Fruit fly (Drosophila melanogaster) whole organism: ENCODE measurements around the gene CG12589.

Experiments used
- Dll ChIP-seq: fragments of >200 bp; optimal IDR thresholded peaks from 2 replicates; lab custom pipeline; 2017
- pan ChIP-seq: fragments of >200 bp; optimal IDR thresholded peaks from 2 replicates; lab custom pipeline; 2017
- usp ChIP-seq: fragments of >200 bp; optimal IDR thresholded peaks from 2 replicates; lab custom pipeline; 2017; ENCODE audit warnings: missing biosample characterization, missing genetic modification characterization, mixed read lengths

- no peak for TF ChIP-seq Dll (lab: Kevin White, UChicago)
- no peak for TF ChIP-seq usp (GFP tag; lab: Kevin White, UChicago)
- TF ChIP-seq pan (lab: Kevin White, UChicago), result no peak
These were observed 22.4 kb downstream of the CG12589 start for dm6 chr3R:5116425-5116824.
